Worm (Caenorhabditis elegans) whole organism, L1 larva: ENCODE measurements around the gene D2024.1.

Experiments used
- C04F5.9 ChIP-seq: sonication (generic microtip); optimal IDR thresholded peaks from 2 replicates; lab custom pipeline; 2016; ENCODE audit warnings: missing genetic modification characterization, missing compliant biosample characterization
- C16A3.4 ChIP-seq: fragments of 150-350 bp; optimal IDR thresholded peaks from 2 replicates; lab custom pipeline; 2014; ENCODE audit warnings: missing biosample characterization, missing genetic modification characterization
- F16B12.6 ChIP-seq: fragments of 150-350 bp; optimal IDR thresholded peaks from 2 replicates; lab custom pipeline; 2014; ENCODE audit warnings: missing biosample characterization, missing genetic modification characterization
- Y116A8C.19 ChIP-seq: sonication (generic microtip); optimal IDR thresholded peaks from 2 replicates; lab custom pipeline; 2016; ENCODE audit warnings: missing compliant biosample characterization, missing genetic modification characterization, borderline replicate concordance
- aly-2 ChIP-seq: fragments of 150-350 bp; optimal IDR thresholded peaks from 2 replicates; lab custom pipeline; 2014; ENCODE audit warnings: missing biosample characterization, missing genetic modification characterization
- blmp-1 ChIP-seq: fragments of 150-350 bp; optimal IDR thresholded peaks from 2 replicates; lab custom pipeline; 2014; ENCODE audit warnings: missing biosample characterization, missing genetic modification characterization
- ceh-8 ChIP-seq: fragments of 200-800 bp; sonication (Bioruptor generic); optimal IDR thresholded peaks from 2 replicates; lab custom pipeline; 2018; ENCODE audit warnings: mild to moderate bottlenecking, missing genetic modification characterization, moderate library complexity, missing compliant biosample characterization
- ceh-82 ChIP-seq, 3 experiments: fragments of 150-350 bp in 1 of 3; sonication (generic microtip) in 2 of 3; optimal IDR thresholded peaks; 2 replicates each; lab custom pipeline; 2014 to 2017; ENCODE audit warnings: missing biosample characterization in 3 of 3, missing genetic modification characterization in 3 of 3
- ceh-88 ChIP-seq: fragments of 200-800 bp; sonication (Bioruptor generic); IDR thresholded peaks from 2 replicates; pipeline ENCODE4 v1.3.6; 2022; ENCODE audit warnings: missing genetic modification characterization, missing compliant biosample characterization
- ceh-90 ChIP-seq: sonication (generic microtip); optimal IDR thresholded peaks from 2 replicates; lab custom pipeline; 2016; ENCODE audit warnings: missing genetic modification characterization, missing compliant biosample characterization
- dpl-1 ChIP-seq, 3 experiments: fragments of 150-350 bp in 2 of 3; sonication (generic microtip) in 1 of 3; optimal IDR thresholded peaks; 2 replicates each; lab custom pipeline; 2014 to 2017; ENCODE audit warnings: missing biosample characterization in 3 of 3, missing genetic modification characterization in 3 of 3, missing genetic modification reagents in 3 of 3
- efl-3 ChIP-seq: fragments of 200-800 bp; sonication (Bioruptor generic); optimal IDR thresholded peaks from 2 replicates; lab custom pipeline; 2018; ENCODE audit warnings: mild to moderate bottlenecking, missing genetic modification characterization, missing compliant biosample characterization
- egl-13 ChIP-seq: sonication (generic microtip); optimal IDR thresholded peaks from 2 replicates; lab custom pipeline; 2016; ENCODE audit warnings: missing genotype, missing genetic modification reagents, missing genetic modification characterization, missing compliant biosample characterization
- elt-2 ChIP-seq: sonication (generic microtip); optimal IDR thresholded peaks from 2 replicates; lab custom pipeline; 2016; ENCODE audit warnings: missing genetic modification characterization, mild to moderate bottlenecking, inconsistent platforms, missing compliant biosample characterization, missing genetic modification reagents
- elt-3 ChIP-seq, 6 experiments: fragments of 150-350 bp in 1 of 6; sonication (generic microtip); optimal IDR thresholded peaks; 2 replicates each; lab custom pipeline; 2017 to 2018; ENCODE audit warnings: missing biosample characterization in 6 of 6, missing genetic modification characterization in 6 of 6, inconsistent platforms in 1 of 6
- ets-5 ChIP-seq: fragments of 200-800 bp; sonication (Bioruptor generic); IDR thresholded peaks from 2 replicates; pipeline ENCODE4 v1.3.6; 2022; ENCODE audit warnings: missing genetic modification characterization, missing compliant biosample characterization
- fkh-4 ChIP-seq: sonication (generic microtip); optimal IDR thresholded peaks from 2 replicates; lab custom pipeline; 2016; ENCODE audit warnings: missing compliant biosample characterization, missing genetic modification characterization, borderline replicate concordance
- grh-1 ChIP-seq: fragments of 200-800 bp; sonication (Bioruptor generic); IDR thresholded peaks from 2 replicates; pipeline ENCODE4 v1.3.6; 2022; ENCODE audit warnings: missing genetic modification reagents, missing genetic modification characterization, missing compliant biosample characterization
- hlh-17 ChIP-seq: fragments of 200-800 bp; sonication (Bioruptor generic); optimal IDR thresholded peaks from 2 replicates; lab custom pipeline; 2018; ENCODE audit warnings: missing genetic modification characterization, mild to moderate bottlenecking, missing compliant biosample characterization, moderate library complexity, borderline replicate concordance
- hlh-4 ChIP-seq: sonication (generic microtip); optimal IDR thresholded peaks from 2 replicates; lab custom pipeline; 2016; ENCODE audit warnings: mild to moderate bottlenecking, missing genetic modification characterization, missing compliant biosample characterization
- hpl-2 ChIP-seq: fragments of 150-350 bp; optimal IDR thresholded peaks from 2 replicates; lab custom pipeline; 2014; ENCODE audit warnings: missing biosample characterization, missing genetic modification reagents, missing genetic modification characterization
- irx-1 ChIP-seq: sonication (generic microtip); optimal IDR thresholded peaks from 2 replicates; lab custom pipeline; 2016; ENCODE audit warnings: missing genetic modification characterization, missing compliant biosample characterization
- jun-1 ChIP-seq: fragments of 150-350 bp; optimal IDR thresholded peaks from 2 replicates; lab custom pipeline; 2014; ENCODE audit warnings: missing biosample characterization, missing genetic modification reagents, missing genetic modification characterization
- lin-14 ChIP-seq: fragments of 200-800 bp; sonication (Bioruptor generic); optimal IDR thresholded peaks from 2 replicates; lab custom pipeline; 2018; ENCODE audit warnings: mild to moderate bottlenecking, missing genetic modification characterization, moderate library complexity, missing compliant biosample characterization
- lin-15B ChIP-seq: fragments of 150-350 bp; sonication (generic microtip); optimal IDR thresholded peaks from 3 replicates; lab custom pipeline; 2014; ENCODE audit warnings: missing biosample characterization, missing genetic modification characterization
- lin-35 ChIP-seq, 2 experiments: fragments of 150-350 bp; optimal IDR thresholded peaks; 2 replicates each; lab custom pipeline; 2014; ENCODE audit warnings: missing biosample characterization in 2 of 2, missing genetic modification characterization in 2 of 2, missing genetic modification reagents in 2 of 2
- lin-39 ChIP-seq: fragments of 150-350 bp; optimal IDR thresholded peaks from 2 replicates; lab custom pipeline; 2014; ENCODE audit warnings: missing biosample characterization, missing genetic modification reagents, missing genetic modification characterization
- lir-3 ChIP-seq: sonication (generic microtip); optimal IDR thresholded peaks from 2 replicates; lab custom pipeline; 2016; ENCODE audit warnings: mild to moderate bottlenecking, missing genetic modification characterization, moderate library complexity, missing compliant biosample characterization; ENCODE audit not compliant: poor library complexity
- lsy-2 ChIP-seq, 2 experiments: fragments of 150-350 bp; optimal IDR thresholded peaks; 2 replicates each; lab custom pipeline; 2014; ENCODE audit warnings: missing biosample characterization in 2 of 2, missing genetic modification characterization in 2 of 2
- mdl-1 ChIP-seq, 2 experiments: fragments of 150-350 bp; optimal IDR thresholded peaks; 2 replicates each; lab custom pipeline; 2014 to 2017; ENCODE audit warnings: missing biosample characterization in 2 of 2, missing genetic modification characterization in 2 of 2, inconsistent platforms in 1 of 2
- mef-2 ChIP-seq: fragments of 150-350 bp; optimal IDR thresholded peaks from 2 replicates; lab custom pipeline; 2014; ENCODE audit warnings: missing biosample characterization, missing genetic modification characterization
- mep-1 ChIP-seq: fragments of 150-350 bp; optimal IDR thresholded peaks from 2 replicates; lab custom pipeline; 2014; ENCODE audit warnings: missing biosample characterization, missing genetic modification characterization
- nhr-11 ChIP-seq: fragments of 150-350 bp; optimal IDR thresholded peaks from 2 replicates; lab custom pipeline; 2014; ENCODE audit warnings: missing biosample characterization, missing genetic modification characterization
- nhr-20 ChIP-seq: sonication (generic microtip); optimal IDR thresholded peaks from 2 replicates; lab custom pipeline; 2016; ENCODE audit warnings: mild to moderate bottlenecking, missing genetic modification characterization, missing compliant biosample characterization
- nhr-237 ChIP-seq: fragments of 150-350 bp; optimal IDR thresholded peaks from 2 replicates; lab custom pipeline; 2014; ENCODE audit warnings: missing biosample characterization, missing genetic modification characterization
- nhr-28 ChIP-seq: fragments of 150-350 bp; optimal IDR thresholded peaks from 2 replicates; lab custom pipeline; 2014; ENCODE audit warnings: missing biosample characterization, missing genetic modification characterization
- nhr-71 ChIP-seq: sonication (generic microtip); optimal IDR thresholded peaks from 2 replicates; lab custom pipeline; 2016; ENCODE audit warnings: mild to moderate bottlenecking, missing genetic modification characterization, moderate library complexity, missing compliant biosample characterization
- pag-3 ChIP-seq: sonication (generic microtip); optimal IDR thresholded peaks from 2 replicates; lab custom pipeline; 2017; ENCODE audit warnings: missing genetic modification characterization, mild to moderate bottlenecking, missing compliant biosample characterization, antibody characterized with exemption, borderline replicate concordance; ENCODE audit not compliant: insufficient read depth
- pax-3 ChIP-seq: fragments of 200-800 bp; sonication (Bioruptor generic); optimal IDR thresholded peaks from 2 replicates; lab custom pipeline; 2018; ENCODE audit warnings: mild to moderate bottlenecking, missing genetic modification characterization, moderate library complexity, missing compliant biosample characterization
- pqm-1 ChIP-seq: sonication (generic microtip); optimal IDR thresholded peaks from 3 replicates; lab custom pipeline; 2017; ENCODE audit warnings: missing biosample characterization, missing genetic modification characterization
- skn-1 ChIP-seq: fragments of 150-350 bp; optimal IDR thresholded peaks from 2 replicates; lab custom pipeline; 2014; ENCODE audit warnings: missing biosample characterization, missing genetic modification characterization
- snpc-4 ChIP-seq: fragments of 150-350 bp; optimal IDR thresholded peaks from 2 replicates; lab custom pipeline; 2014; ENCODE audit warnings: missing biosample characterization, missing genetic modification characterization
- sox-4 ChIP-seq: sonication (generic microtip); optimal IDR thresholded peaks from 2 replicates; lab custom pipeline; 2016; ENCODE audit warnings: missing genetic modification characterization, missing compliant biosample characterization
- sptf-1 ChIP-seq: fragments of 150-350 bp; optimal IDR thresholded peaks from 2 replicates; lab custom pipeline; 2014; ENCODE audit warnings: missing biosample characterization, missing genetic modification characterization
- sup-37 ChIP-seq: fragments of 200-800 bp; sonication (Bioruptor generic); optimal IDR thresholded peaks from 2 replicates; lab custom pipeline; 2018; ENCODE audit warnings: mild to moderate bottlenecking, missing genetic modification characterization, missing compliant biosample characterization
- swsn-7 ChIP-seq: sonication (generic microtip); optimal IDR thresholded peaks from 2 replicates; lab custom pipeline; 2016; ENCODE audit warnings: missing genetic modification characterization, missing compliant biosample characterization
- tlp-1 ChIP-seq: fragments of 150-350 bp; optimal IDR thresholded peaks from 2 replicates; lab custom pipeline; 2014; ENCODE audit warnings: missing biosample characterization, missing genetic modification characterization
- unc-130 ChIP-seq: fragments of 150-350 bp; optimal IDR thresholded peaks from 2 replicates; lab custom pipeline; 2017; ENCODE audit warnings: missing biosample characterization, missing genetic modification characterization, inconsistent platforms
- unc-86 ChIP-seq: sonication (generic microtip); optimal IDR thresholded peaks from 2 replicates; lab custom pipeline; 2016; ENCODE audit warnings: missing genetic modification characterization, missing compliant biosample characterization
- vab-15 ChIP-seq: sonication (generic microtip); optimal IDR thresholded peaks from 2 replicates; lab custom pipeline; 2017; ENCODE audit warnings: missing genotype, mild to moderate bottlenecking, missing genetic modification characterization, missing compliant biosample characterization
- zip-4 ChIP-seq: fragments of 200-800 bp; sonication (Bioruptor generic); optimal IDR thresholded peaks from 2 replicates; lab custom pipeline; 2018; ENCODE audit warnings: mild to moderate bottlenecking, missing genetic modification characterization, moderate library complexity, missing compliant biosample characterization
- ztf-11 ChIP-seq, 2 experiments: sonication (generic microtip); optimal IDR thresholded peaks; 2 replicates each; lab custom pipeline; 2016 to 2017; ENCODE audit warnings: missing genetic modification characterization in 2 of 2, missing biosample characterization in 1 of 2, missing compliant biosample characterization in 1 of 2

D2024.1 gene

ce11 chrIV:7230198-7230597, 17.1 kb upstream of the D2024.1 start, which contains the start of gene cap-1:
Gene cap-1, minus strand, starts transcription at chrIV:7230223.
- TF ChIP-seq lsy-2 (tag; optimal IDR thresholded peaks at IDR 0.05; lab: Kevin White, UChicago) (peak; percentile 57 to 87), sox-4 (tag; lab: Kevin White, UChicago) (no peak), F16B12.6 (tag; lab: Kevin White, UChicago) (peak; percentile 27), dpl-1 (GFP tag; optimal IDR thresholded peaks at IDR 0.05; lab: Kevin White, UChicago) (peak; percentile 51 to 69 (median 57)), fkh-4 (tag; lab: Kevin White, UChicago) (no peak), lin-35 (GFP tag; optimal IDR thresholded peaks at IDR 0.05; lab: Kevin White, UChicago) (peak; percentile 54 to 78), grh-1 (no peak), elt-3 (tag; optimal IDR thresholded peaks at IDR 0.05; lab: Kevin White, UChicago) (peak in 2 of 6 experiments; percentile 5 to 82), skn-1 (tag; lab: Kevin White, UChicago) (peak; percentile 66), vab-15 (peak; percentile 35), hpl-2 (no peak), pag-3 (tag; lab: Kevin White, UChicago) (no peak), swsn-7 (tag; lab: Kevin White, UChicago) (peak; percentile 61), Y116A8C.19 (tag; lab: Kevin White, UChicago) (no peak), C04F5.9 (no peak), elt-2 (tag; lab: Kevin White, UChicago) (peak; percentile 13), ceh-82 (tag; optimal IDR thresholded peaks at IDR 0.05; lab: Kevin White, UChicago) (peak; percentile 36 to 85 (median 67)), blmp-1 (peak; percentile 83), hlh-17 (GFP tag; lab: Kevin White, UChicago) (no peak), unc-86 (peak; percentile 25), egl-13 (tag; lab: Kevin White, UChicago) (peak; percentile 47), ceh-88 (GFP tag; lab: Robert Waterston, UW) (no peak; the same call in 1 of the 2 replicates), lin-39 (no peak), pqm-1 (no peak), mep-1 (tag; lab: Kevin White, UChicago) (peak; percentile 89), nhr-237 (tag; lab: Kevin White, UChicago) (peak; percentile 13), zip-4 (GFP tag; lab: Kevin White, UChicago) (no peak), tlp-1 (no peak), mef-2 (tag; lab: Kevin White, UChicago) (peak; percentile 2), efl-3 (GFP tag; lab: Kevin White, UChicago) (no peak), lir-3 (tag; lab: Kevin White, UChicago) (peak; percentile 69), C16A3.4 (peak; percentile 82), nhr-28 (tag; lab: Kevin White, UChicago) (no peak), aly-2 (tag; lab: Kevin White, UChicago) (no peak), snpc-4 (tag; lab: Kevin White, UChicago) (peak; percentile 46), nhr-71 (peak; percentile 78), ceh-8 (GFP tag; lab: Kevin White, UChicago) (no peak), sup-37 (GFP tag; lab: Kevin White, UChicago) (no peak), pax-3 (tag; lab: Kevin White, UChicago) (no peak), hlh-4 (tag; lab: Kevin White, UChicago) (no peak), lin-15B (tag; lab: Kevin White, UChicago) (peak; percentile 69), ets-5 (GFP tag; lab: Robert Waterston, UW) (no peak), nhr-11 (no peak), nhr-20 (tag; lab: Kevin White, UChicago) (peak; percentile 62), jun-1 (peak; percentile 20), sptf-1 (tag; lab: Kevin White, UChicago) (no peak), mdl-1 (tag; optimal IDR thresholded peaks at IDR 0.05; lab: Kevin White, UChicago) (peak in 1 of 2 experiments; percentile 40), lin-14 (GFP tag; lab: Kevin White, UChicago) (peak; percentile 87), ceh-90 (tag; lab: Kevin White, UChicago) (no peak), irx-1 (peak; percentile 11), unc-130 (tag; lab: Kevin White, UChicago) (peak; percentile 85), ztf-11 (tag; optimal IDR thresholded peaks at IDR 0.05; lab: Kevin White, UChicago) (no peak)
